Worm (Caenorhabditis elegans): Measurements from ENCODE around the gene rrp-8.

The rrp-8 gene

DNA sequence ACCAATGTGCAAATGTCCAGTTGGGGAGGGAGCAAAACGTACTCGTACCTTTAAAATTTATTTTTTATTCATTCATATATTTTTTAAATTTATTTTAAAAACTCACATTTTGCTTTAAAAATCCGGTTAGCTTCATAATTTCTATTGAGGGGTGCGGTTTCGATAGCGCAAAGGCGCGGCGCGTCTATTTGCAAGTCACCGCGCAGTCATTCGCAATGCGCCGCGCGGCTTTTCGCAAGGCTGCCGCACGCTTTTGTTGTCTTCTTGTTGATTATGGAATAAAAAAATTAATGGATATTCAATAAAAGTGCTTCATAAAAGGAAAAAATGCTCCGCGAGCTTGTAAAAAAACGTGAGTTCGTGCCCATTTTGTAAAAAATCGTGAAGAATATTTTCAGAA is 6.1 kb upstream of the rrp-8 start, which contains the start of the genes ears-2 and uncp-18:
Gene ears-2 (minus strand): TSS at position 190 of the 400 bp plus-strand sequence.
Gene uncp-18 (plus strand): TSS at position 282 of the 400 bp plus-strand sequence.
- peak; percentile 95 for TF ChIP-seq hnd-1 (tag; optimal IDR thresholded peaks at IDR 0.05)
- TF ChIP-seq tra-4 (tag; optimal IDR thresholded peaks at IDR 0.05) = peak; percentile 92
- no peak for TF ChIP-seq ama-1 (optimal IDR thresholded peaks at IDR 0.05)
- TF ChIP-seq ceh-36 (tag; optimal IDR thresholded peaks at IDR 0.05) = peak; percentile 95
- peak; percentile 97 for TF ChIP-seq ceh-13 (GFP tag; optimal IDR thresholded peaks at IDR 0.05)
- TF ChIP-seq pes-1 (GFP tag; IDR thresholded peaks at IDR 0.05) = peak; percentile 97
- peak; percentile 95 for TF ChIP-seq tbx-11 (GFP tag; IDR thresholded peaks at IDR 0.05)
- TF ChIP-seq hmbx-1 (tag; optimal IDR thresholded peaks at IDR 0.05) = peak; percentile 91
- peak; percentile 97 for TF ChIP-seq tbx-37 (GFP tag; conservative IDR thresholded peaks at IDR 0.05)
- peak; percentile 99 for TF ChIP-seq F13C5.2 (tag; optimal IDR thresholded peaks at IDR 0.05)
- peak; percentile 94 for TF ChIP-seq scrt-1 (GFP tag; IDR thresholded peaks at IDR 0.05)
- peak; percentile 88 for TF ChIP-seq aly-1 (tag; optimal IDR thresholded peaks at IDR 0.05)
- peak; percentile 99 for TF ChIP-seq sea-1 (GFP tag; conservative IDR thresholded peaks at IDR 0.05)
- TF ChIP-seq flt-1 (GFP tag; IDR thresholded peaks at IDR 0.05) = peak; percentile 88
- peak; percentile 85 for TF ChIP-seq ets-7 (tag; optimal IDR thresholded peaks at IDR 0.05)
- peak; percentile 92 for TF ChIP-seq B0310.2 (tag; optimal IDR thresholded peaks at IDR 0.05)
- TF ChIP-seq hmg-4 (GFP tag; optimal IDR thresholded peaks at IDR 0.05) = peak; percentile 99

DNA sequence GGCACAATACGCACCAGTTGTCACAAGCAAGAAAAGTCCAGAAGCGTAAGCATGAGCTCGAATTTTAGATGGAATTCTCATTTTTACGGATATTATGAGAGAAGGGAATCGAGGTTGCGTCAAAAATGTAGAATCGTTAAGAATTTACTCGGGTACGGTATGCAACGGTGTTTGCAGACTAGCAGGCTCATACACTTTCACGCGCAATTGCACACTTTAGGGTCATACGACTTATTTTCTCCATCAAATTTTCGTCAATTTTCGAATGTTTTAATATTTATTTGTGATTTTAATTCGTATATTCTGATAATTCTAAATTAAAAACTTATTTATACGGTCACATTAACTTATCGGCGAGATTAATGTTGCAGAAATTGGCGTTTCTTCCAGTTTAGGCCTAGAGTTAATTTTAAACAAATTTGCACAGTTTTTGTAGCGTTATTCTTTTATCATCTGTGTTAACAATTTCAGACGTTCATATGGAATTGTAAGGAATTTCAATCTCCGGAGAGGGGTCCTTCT is 2.9 kb upstream of the rrp-8 start, which contains the start of the genes T07A9.15 and nog-1:
Gene T07A9.15 (minus strand): TSS at position 138 of the 522 bp plus-strand sequence.
Gene nog-1 (plus strand): TSS at position 472 of the 522 bp plus-strand sequence.
- TF ChIP-seq aly-1 (tag; optimal IDR thresholded peaks at IDR 0.05) = no peak
- TF ChIP-seq flt-1 (GFP tag; IDR thresholded peaks at IDR 0.05) = no peak
- TF ChIP-seq scrt-1 (GFP tag; IDR thresholded peaks at IDR 0.05) = no peak
- TF ChIP-seq ama-1 (optimal IDR thresholded peaks at IDR 0.05) = no peak
- 0 out of 2 replicates have a peak, but pooled peaks have one; percentile 30 for TF ChIP-seq tbx-37 (GFP tag; conservative IDR thresholded peaks at IDR 0.05)
- no peak for TF ChIP-seq sea-1 (GFP tag; conservative IDR thresholded peaks at IDR 0.05)
- no peak for TF ChIP-seq ceh-36 (tag; optimal IDR thresholded peaks at IDR 0.05)
- TF ChIP-seq pes-1 (GFP tag; IDR thresholded peaks at IDR 0.05) = peak; percentile 52; the same call in 1 of the 2 replicates
- TF ChIP-seq F13C5.2 (tag; optimal IDR thresholded peaks at IDR 0.05) = no peak

DNA sequence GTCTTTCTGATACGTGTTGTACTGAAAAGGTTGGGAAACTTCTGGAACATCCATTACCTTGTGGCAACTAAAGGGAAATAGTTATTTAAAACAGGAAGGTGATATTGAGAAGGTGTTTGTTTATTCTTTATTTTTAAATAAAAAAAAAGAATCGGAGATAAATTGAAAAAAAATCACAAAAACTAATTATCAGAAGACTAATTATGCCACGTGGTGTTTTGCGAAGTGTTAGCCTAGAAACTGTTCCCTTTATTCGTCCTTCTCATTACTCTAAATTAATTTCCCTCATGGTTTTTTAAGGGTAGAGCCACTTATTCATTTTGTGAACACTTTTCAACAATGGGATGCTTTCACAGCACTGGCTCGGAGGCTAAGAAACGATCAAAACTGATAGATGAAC is 5.0 kb downstream of the rrp-8 start, which contains the start of gene gpa-4:
Gene gpa-4 (plus strand): TSS at position 301 of the 400 bp plus-strand sequence.
- TF ChIP-seq flt-1 (GFP tag; IDR thresholded peaks at IDR 0.05) (no peak), hnd-1 (tag; optimal IDR thresholded peaks at IDR 0.05) (no peak), tbx-37 (GFP tag; conservative IDR thresholded peaks at IDR 0.05) (no peak), B0310.2 (tag; optimal IDR thresholded peaks at IDR 0.05) (no peak), sea-1 (GFP tag; conservative IDR thresholded peaks at IDR 0.05) (no peak), pes-1 (GFP tag; IDR thresholded peaks at IDR 0.05) (no peak), F13C5.2 (tag; optimal IDR thresholded peaks at IDR 0.05) (no peak), ceh-36 (tag; optimal IDR thresholded peaks at IDR 0.05) (no peak), tra-4 (tag; optimal IDR thresholded peaks at IDR 0.05) (no peak), hmg-4 (GFP tag; optimal IDR thresholded peaks at IDR 0.05) (no peak), ama-1 (optimal IDR thresholded peaks at IDR 0.05) (no peak), hmbx-1 (tag; optimal IDR thresholded peaks at IDR 0.05) (no peak), ceh-13 (GFP tag; optimal IDR thresholded peaks at IDR 0.05) (no peak), tbx-11 (GFP tag; IDR thresholded peaks at IDR 0.05) (no peak), aly-1 (tag; optimal IDR thresholded peaks at IDR 0.05) (no peak), ets-7 (tag; optimal IDR thresholded peaks at IDR 0.05) (no peak), scrt-1 (GFP tag; IDR thresholded peaks at IDR 0.05) (no peak)

DNA sequence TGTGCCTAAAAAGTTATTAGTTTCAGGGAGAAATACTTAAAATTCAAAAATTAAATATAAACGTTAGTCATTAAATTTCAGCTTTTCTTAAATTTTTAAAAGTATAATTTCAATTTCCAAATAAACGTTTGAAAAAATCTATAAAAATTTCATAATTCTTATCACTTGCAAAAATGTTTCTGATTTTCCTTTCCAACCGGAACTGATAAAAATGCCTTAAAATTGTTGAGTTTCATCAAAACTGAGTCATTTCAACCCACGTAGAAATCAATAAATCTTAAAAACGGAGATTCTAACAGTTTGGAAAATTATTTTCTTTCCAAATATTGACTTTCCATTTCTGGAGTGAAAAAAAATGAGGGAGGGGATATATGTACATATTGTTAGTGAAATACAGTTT is 12.5 kb downstream of the rrp-8 start:
- TF ChIP-seq F13C5.2 (tag; optimal IDR thresholded peaks at IDR 0.05) = no peak
- TF ChIP-seq scrt-1 (GFP tag; IDR thresholded peaks at IDR 0.05) = no peak
- TF ChIP-seq flt-1 (GFP tag; IDR thresholded peaks at IDR 0.05) = no peak
- no peak for TF ChIP-seq ama-1 (optimal IDR thresholded peaks at IDR 0.05)
- no peak for TF ChIP-seq tbx-11 (GFP tag; IDR thresholded peaks at IDR 0.05)
- no peak for TF ChIP-seq pes-1 (GFP tag; IDR thresholded peaks at IDR 0.05)
- TF ChIP-seq ceh-36 (tag; optimal IDR thresholded peaks at IDR 0.05) = no peak
- no peak for TF ChIP-seq hmg-4 (GFP tag; optimal IDR thresholded peaks at IDR 0.05)
- no peak for TF ChIP-seq ceh-13 (GFP tag; optimal IDR thresholded peaks at IDR 0.05)
- no peak for TF ChIP-seq hmbx-1 (tag; optimal IDR thresholded peaks at IDR 0.05)
- TF ChIP-seq sea-1 (GFP tag; conservative IDR thresholded peaks at IDR 0.05) = no peak
- TF ChIP-seq aly-1 (tag; optimal IDR thresholded peaks at IDR 0.05) = no peak
- TF ChIP-seq B0310.2 (tag; optimal IDR thresholded peaks at IDR 0.05) = no peak
- TF ChIP-seq hnd-1 (tag; optimal IDR thresholded peaks at IDR 0.05) = no peak
- no peak for TF ChIP-seq tbx-37 (GFP tag; conservative IDR thresholded peaks at IDR 0.05)
- TF ChIP-seq ets-7 (tag; optimal IDR thresholded peaks at IDR 0.05) = no peak

DNA sequence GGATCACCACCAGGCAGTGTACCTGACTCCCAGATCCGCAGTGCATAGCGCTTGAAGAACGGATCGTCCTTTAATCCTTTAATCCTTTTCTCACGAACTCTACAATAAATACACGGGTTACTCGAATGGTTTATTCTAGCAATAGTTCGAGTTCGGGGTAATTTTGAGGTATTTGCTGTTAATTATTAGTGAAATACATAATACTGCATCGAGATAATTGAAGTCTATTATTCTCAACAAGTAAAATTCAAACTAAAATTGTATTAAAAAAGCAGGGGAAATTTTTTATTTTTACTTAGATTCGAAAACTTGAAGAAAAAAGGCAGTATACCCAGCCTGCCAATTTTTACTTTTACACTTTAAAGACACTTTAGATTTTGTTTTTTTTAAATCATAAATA is 13.6 kb downstream of the rrp-8 start, which contains the start of gene kgb-1:
Gene kgb-1 (minus strand): TSS at position 101 of the 400 bp plus-strand sequence.
- TF ChIP-seq ceh-36 (tag; optimal IDR thresholded peaks at IDR 0.05) = peak; percentile 66
- TF ChIP-seq ama-1 (optimal IDR thresholded peaks at IDR 0.05) = no peak
- TF ChIP-seq B0310.2 (tag; optimal IDR thresholded peaks at IDR 0.05) = no peak

DNA sequence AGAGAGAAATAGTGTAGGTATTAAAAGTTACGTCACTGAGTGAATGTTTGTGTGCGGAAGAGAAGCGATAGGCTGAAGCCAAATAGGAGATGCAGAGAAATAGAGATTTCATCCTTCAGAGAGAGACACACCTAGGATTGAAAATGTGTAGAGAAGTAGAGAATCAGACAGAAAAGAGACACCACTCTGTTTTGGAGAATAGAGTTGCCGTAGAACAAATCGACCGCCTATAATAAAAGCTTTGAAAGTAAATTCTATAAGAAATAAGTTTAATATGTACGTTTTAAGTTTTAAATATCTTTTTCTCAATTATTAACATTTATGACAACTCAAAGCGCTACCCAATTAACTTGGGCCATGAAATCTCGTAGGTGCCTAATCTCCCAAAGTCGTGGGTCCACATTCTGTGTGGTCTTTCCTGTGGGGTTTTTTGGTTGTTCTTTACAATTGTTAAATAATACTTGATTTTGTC is 14.1 kb downstream of the rrp-8 start, which contains the start of gene T07A9.12:
Gene T07A9.12 (plus strand): TSS at position 448 of the 472 bp plus-strand sequence.
- TF ChIP-seq ets-7 (tag; optimal IDR thresholded peaks at IDR 0.05) (peak; percentile 12), hmbx-1 (tag; optimal IDR thresholded peaks at IDR 0.05) (no peak), scrt-1 (GFP tag; IDR thresholded peaks at IDR 0.05) (no peak), aly-1 (tag; optimal IDR thresholded peaks at IDR 0.05) (no peak), ama-1 (optimal IDR thresholded peaks at IDR 0.05) (no peak)

DNA sequence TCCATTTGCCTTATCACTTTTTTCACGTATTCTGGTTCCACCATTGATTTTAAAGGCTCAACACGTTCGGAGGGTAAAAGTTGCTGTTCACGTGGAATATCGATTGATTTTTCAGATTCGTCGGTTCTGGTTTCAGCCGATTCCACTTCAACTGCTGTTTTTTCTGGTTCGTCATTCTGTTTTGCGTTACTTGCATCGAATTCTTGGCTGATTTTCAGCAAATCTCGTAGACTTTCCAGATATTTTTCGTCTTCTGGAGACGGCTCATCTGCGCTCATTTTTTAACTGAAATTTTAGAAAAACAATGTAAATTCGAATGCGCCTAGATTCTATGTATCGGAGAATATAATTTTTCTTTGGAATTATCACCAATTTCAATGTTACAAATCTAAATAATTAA is 23.3 kb downstream of the rrp-8 start, which contains the start of gene eri-1:
Gene eri-1 (minus strand): TSS at position 285 of the 400 bp plus-strand sequence.
- TF ChIP-seq hnd-1 (tag; optimal IDR thresholded peaks at IDR 0.05) = no peak
- no peak for TF ChIP-seq flt-1 (GFP tag; IDR thresholded peaks at IDR 0.05)
- no peak for TF ChIP-seq ets-7 (tag; optimal IDR thresholded peaks at IDR 0.05)
- TF ChIP-seq ama-1 (optimal IDR thresholded peaks at IDR 0.05) = no peak
- no peak for TF ChIP-seq pes-1 (GFP tag; IDR thresholded peaks at IDR 0.05)
- TF ChIP-seq tra-4 (tag; optimal IDR thresholded peaks at IDR 0.05) = no peak
- TF ChIP-seq ceh-13 (GFP tag; optimal IDR thresholded peaks at IDR 0.05) = no peak
- TF ChIP-seq scrt-1 (GFP tag; IDR thresholded peaks at IDR 0.05) = no peak
- TF ChIP-seq ceh-36 (tag; optimal IDR thresholded peaks at IDR 0.05) = no peak

Measured in whole organism, early embryonic.